Worm (Caenorhabditis elegans): ENCODE results near the gene Y53C12A.10.
"Not testable (repeated sequence)": the region's sequence is repeated elsewhere in the genome, so short reads cannot be mapped to it uniquely, and the experiment has no call there.

Gene Y53C12A.10

ce11 chrII:9729866-9730265 is 25.2 kb upstream of the Y53C12A.10 start:
- TF ChIP-seq ref-1 (GFP tag; conservative IDR thresholded peaks at IDR 0.05) (no peak), ztf-29 (GFP tag; IDR thresholded peaks at IDR 0.05) (no peak), flt-1 (GFP tag; IDR thresholded peaks at IDR 0.05) (no peak), cog-1 (tag; optimal IDR thresholded peaks at IDR 0.05) (no peak), tab-1 (GFP tag; IDR thresholded peaks at IDR 0.05) (no peak), T22C8.4 (GFP tag; IDR thresholded peaks at IDR 0.05) (no peak), ztf-23 (GFP tag; IDR thresholded peaks at IDR 0.05) (no peak), med-1 (GFP tag; optimal IDR thresholded peaks at IDR 0.05; ENCODE audit: insufficient read depth) (no peak), klf-2 (GFP tag; conservative IDR thresholded peaks at IDR 0.05) (no peak)

- no peak for TF ChIP-seq cog-1 (tag; optimal IDR thresholded peaks at IDR 0.05)
- TF ChIP-seq tab-1 (GFP tag; IDR thresholded peaks at IDR 0.05), result no peak
- no peak for TF ChIP-seq ref-1 (GFP tag; conservative IDR thresholded peaks at IDR 0.05)
- no peak for TF ChIP-seq flt-1 (GFP tag; IDR thresholded peaks at IDR 0.05)
- no peak for TF ChIP-seq med-1 (GFP tag; optimal IDR thresholded peaks at IDR 0.05; ENCODE audit: insufficient read depth)
- no peak for TF ChIP-seq ztf-23 (GFP tag; IDR thresholded peaks at IDR 0.05)
- no peak for TF ChIP-seq klf-2 (GFP tag; conservative IDR thresholded peaks at IDR 0.05)
- TF ChIP-seq T22C8.4 (GFP tag; IDR thresholded peaks at IDR 0.05), result no peak
- TF ChIP-seq ztf-29 (GFP tag; IDR thresholded peaks at IDR 0.05), result no peak
Measured at ce11 chrII:9729196-9729595, 24.6 kb upstream of the Y53C12A.10 start.

ce11 chrII:9728506-9728905 is 23.9 kb upstream of the Y53C12A.10 start:
- TF ChIP-seq ztf-29 (GFP tag; IDR thresholded peaks at IDR 0.05) (no peak), ztf-23 (GFP tag; IDR thresholded peaks at IDR 0.05) (no peak), flt-1 (GFP tag; IDR thresholded peaks at IDR 0.05) (no peak), tab-1 (GFP tag; IDR thresholded peaks at IDR 0.05) (no peak), klf-2 (GFP tag; conservative IDR thresholded peaks at IDR 0.05) (no peak), T22C8.4 (GFP tag; IDR thresholded peaks at IDR 0.05) (no peak), ref-1 (GFP tag; conservative IDR thresholded peaks at IDR 0.05) (no peak), cog-1 (tag; optimal IDR thresholded peaks at IDR 0.05) (no peak), med-1 (GFP tag; optimal IDR thresholded peaks at IDR 0.05; ENCODE audit: insufficient read depth) (no peak)

- TF ChIP-seq med-1 (GFP tag; optimal IDR thresholded peaks at IDR 0.05; ENCODE audit: insufficient read depth), result no peak
- no peak for TF ChIP-seq ztf-29 (GFP tag; IDR thresholded peaks at IDR 0.05)
- TF ChIP-seq flt-1 (GFP tag; IDR thresholded peaks at IDR 0.05), result no peak
- no peak for TF ChIP-seq klf-2 (GFP tag; conservative IDR thresholded peaks at IDR 0.05)
- no peak for TF ChIP-seq cog-1 (tag; optimal IDR thresholded peaks at IDR 0.05)
- no peak for TF ChIP-seq ztf-23 (GFP tag; IDR thresholded peaks at IDR 0.05)
- TF ChIP-seq ref-1 (GFP tag; conservative IDR thresholded peaks at IDR 0.05), result no peak
- no peak for TF ChIP-seq tab-1 (GFP tag; IDR thresholded peaks at IDR 0.05)
- TF ChIP-seq T22C8.4 (GFP tag; IDR thresholded peaks at IDR 0.05), result no peak
Measured at ce11 chrII:9727192-9727699, 22.6 kb upstream of the Y53C12A.10 start.

ce11 chrII:9725056-9725455 is 20.4 kb upstream of the Y53C12A.10 start:
- TF ChIP-seq ztf-23 (GFP tag; IDR thresholded peaks at IDR 0.05), result no peak
- no peak for TF ChIP-seq tab-1 (GFP tag; IDR thresholded peaks at IDR 0.05)
- no peak for TF ChIP-seq ztf-29 (GFP tag; IDR thresholded peaks at IDR 0.05)
- no peak for TF ChIP-seq flt-1 (GFP tag; IDR thresholded peaks at IDR 0.05)
- TF ChIP-seq cog-1 (tag; optimal IDR thresholded peaks at IDR 0.05), result no peak
- TF ChIP-seq ref-1 (GFP tag; conservative IDR thresholded peaks at IDR 0.05), result no peak
- no peak for TF ChIP-seq med-1 (GFP tag; optimal IDR thresholded peaks at IDR 0.05; ENCODE audit: insufficient read depth)

- TF ChIP-seq T22C8.4 (GFP tag; IDR thresholded peaks at IDR 0.05) (no peak), flt-1 (GFP tag; IDR thresholded peaks at IDR 0.05) (no peak), med-1 (GFP tag; optimal IDR thresholded peaks at IDR 0.05; ENCODE audit: insufficient read depth) (no peak), klf-2 (GFP tag; conservative IDR thresholded peaks at IDR 0.05) (no peak), ztf-29 (GFP tag; IDR thresholded peaks at IDR 0.05) (no peak), ztf-23 (GFP tag; IDR thresholded peaks at IDR 0.05) (no peak), ref-1 (GFP tag; conservative IDR thresholded peaks at IDR 0.05) (no peak), cog-1 (tag; optimal IDR thresholded peaks at IDR 0.05) (no peak), tab-1 (GFP tag; IDR thresholded peaks at IDR 0.05) (no peak)
Measured at ce11 chrII:9724464-9724863, 19.8 kb upstream of the Y53C12A.10 start, which contains the start of gene cutl-2. Gene cutl-2 (minus strand): TSS chrII:9724673.

ce11 chrII:9718631-9719252 is 14.1 kb upstream of the Y53C12A.10 start, which contains the start of gene Y53C12A.11:
Gene Y53C12A.11 (minus strand): TSS chrII:9718698.
- TF ChIP-seq T22C8.4 (GFP tag; IDR thresholded peaks at IDR 0.05); flt-1 (GFP tag; IDR thresholded peaks at IDR 0.05); cog-1 (tag; optimal IDR thresholded peaks at IDR 0.05): not testable (repeated sequence)

ce11 chrII:9717904-9718303 is 13.3 kb upstream of the Y53C12A.10 start, which contains the start of gene Y53C12A.6:
Gene Y53C12A.6 (minus strand): TSS chrII:9718004.
- TF ChIP-seq ztf-29 (GFP tag; IDR thresholded peaks at IDR 0.05) (no peak), ztf-23 (GFP tag; IDR thresholded peaks at IDR 0.05) (no peak), klf-2 (GFP tag; conservative IDR thresholded peaks at IDR 0.05) (no peak), ref-1 (GFP tag; conservative IDR thresholded peaks at IDR 0.05) (no peak), cog-1 (tag; optimal IDR thresholded peaks at IDR 0.05) (no peak), flt-1 (GFP tag; IDR thresholded peaks at IDR 0.05) (no peak), med-1 (GFP tag; optimal IDR thresholded peaks at IDR 0.05; ENCODE audit: insufficient read depth) (no peak), tab-1 (GFP tag; IDR thresholded peaks at IDR 0.05) (no peak), T22C8.4 (GFP tag; IDR thresholded peaks at IDR 0.05) (no peak)

ce11 chrII:9716417-9717039 is 11.9 kb upstream of the Y53C12A.10 start, which contains the start of gene wee-1.3:
Gene wee-1.3 (minus strand): TSS chrII:9716467.
- TF ChIP-seq tab-1 (GFP tag; IDR thresholded peaks at IDR 0.05), result no peak
- no peak for TF ChIP-seq med-1 (GFP tag; optimal IDR thresholded peaks at IDR 0.05; ENCODE audit: insufficient read depth)
- no peak for TF ChIP-seq ztf-29 (GFP tag; IDR thresholded peaks at IDR 0.05)
- TF ChIP-seq flt-1 (GFP tag; IDR thresholded peaks at IDR 0.05), result 0 out of 2 replicates have a peak, but pooled peaks have one; percentile 17
- no peak for TF ChIP-seq ztf-23 (GFP tag; IDR thresholded peaks at IDR 0.05)
- TF ChIP-seq klf-2 (GFP tag; conservative IDR thresholded peaks at IDR 0.05), result no peak
- TF ChIP-seq ref-1 (GFP tag; conservative IDR thresholded peaks at IDR 0.05), result no peak
- TF ChIP-seq cog-1 (tag; optimal IDR thresholded peaks at IDR 0.05), result peak; percentile 80
- 0 out of 2 replicates have a peak, but pooled peaks have one; percentile 23 for TF ChIP-seq T22C8.4 (GFP tag; IDR thresholded peaks at IDR 0.05)

Measured in whole organism, midembryonic.